Worm (Caenorhabditis elegans) whole organism, L2 larva: ENCODE results near the gene F21D12.2.

Experiments used
- C34F6.9 ChIP-seq: fragments of 150-350 bp; optimal IDR thresholded peaks from 2 replicates; lab custom pipeline; 2014; ENCODE audit warnings: missing biosample characterization, missing genetic modification characterization
- F13H6.1 ChIP-seq: sonication (generic microtip); optimal IDR thresholded peaks from 2 replicates; lab custom pipeline; 2016; ENCODE audit warnings: missing genetic modification characterization, missing compliant biosample characterization
- alr-1 ChIP-seq: fragments of 150-350 bp; optimal IDR thresholded peaks from 2 replicates; lab custom pipeline; 2014; ENCODE audit warnings: missing biosample characterization, missing genetic modification characterization
- aly-2 ChIP-seq: fragments of 150-350 bp; optimal IDR thresholded peaks from 2 replicates; lab custom pipeline; 2014; ENCODE audit warnings: missing biosample characterization, missing genetic modification characterization
- blmp-1 ChIP-seq: sonication (generic microtip); optimal IDR thresholded peaks from 2 replicates; lab custom pipeline; 2017; ENCODE audit warnings: missing genetic modification characterization, mild to moderate bottlenecking, missing compliant biosample characterization, antibody characterized with exemption, moderate library complexity; ENCODE audit not compliant: insufficient read depth
- ceh-16 ChIP-seq: fragments of 150-350 bp; optimal IDR thresholded peaks from 2 replicates; lab custom pipeline; 2014; ENCODE audit warnings: missing biosample characterization, missing genetic modification characterization
- ceh-82 ChIP-seq: fragments of 150-350 bp; optimal IDR thresholded peaks from 2 replicates; lab custom pipeline; 2014; ENCODE audit warnings: missing biosample characterization, missing genetic modification characterization
- dmd-4 ChIP-seq: sonication (generic microtip); optimal IDR thresholded peaks from 2 replicates; lab custom pipeline; 2017; ENCODE audit warnings: missing biosample characterization, missing genetic modification characterization
- egl-27 ChIP-seq: sonication (generic microtip); optimal IDR thresholded peaks from 3 replicates; lab custom pipeline; 2017; ENCODE audit warnings: missing biosample characterization, missing genetic modification reagents, missing genetic modification characterization
- elt-1 ChIP-seq: fragments of 150-350 bp; optimal IDR thresholded peaks from 2 replicates; lab custom pipeline; 2014; ENCODE audit warnings: missing biosample characterization, missing genetic modification characterization
- fos-1 ChIP-seq: fragments of 150-350 bp; optimal IDR thresholded peaks from 2 replicates; lab custom pipeline; 2014; ENCODE audit warnings: missing biosample characterization, missing genetic modification characterization
- gmeb-1 ChIP-seq: fragments of 150-350 bp; optimal IDR thresholded peaks from 2 replicates; lab custom pipeline; 2014; ENCODE audit warnings: missing biosample characterization, missing genetic modification characterization
- lin-13 ChIP-seq: fragments of 150-350 bp; optimal IDR thresholded peaks from 2 replicates; lab custom pipeline; 2014; ENCODE audit warnings: missing biosample characterization, missing genetic modification reagents, missing genetic modification characterization
- lin-39 ChIP-seq: fragments of 150-350 bp; optimal IDR thresholded peaks from 2 replicates; lab custom pipeline; 2014; ENCODE audit warnings: missing biosample characterization, missing genetic modification reagents, missing genetic modification characterization
- lsy-2 ChIP-seq, 2 experiments: fragments of 150-350 bp in 1 of 2; sonication (generic microtip) in 1 of 2; optimal IDR thresholded peaks; 2 replicates each; lab custom pipeline; 2014 to 2017; ENCODE audit warnings: missing biosample characterization in 2 of 2, missing genetic modification characterization in 2 of 2
- mab-5 ChIP-seq: fragments of 150-350 bp; optimal IDR thresholded peaks from 2 replicates; lab custom pipeline; 2014; ENCODE audit warnings: missing biosample characterization, missing genetic modification characterization
- mdl-1 ChIP-seq, 2 experiments: fragments of 150-350 bp in 1 of 2; sonication (generic microtip) in 1 of 2; optimal IDR thresholded peaks; 2 replicates each; lab custom pipeline; 2017; ENCODE audit warnings: missing biosample characterization in 2 of 2, missing genetic modification characterization in 2 of 2
- nhr-10 ChIP-seq: sonication (generic microtip); optimal IDR thresholded peaks from 2 replicates; lab custom pipeline; 2017; ENCODE audit warnings: missing biosample characterization, missing genetic modification characterization
- nhr-11 ChIP-seq: fragments of 150-350 bp; optimal IDR thresholded peaks from 2 replicates; lab custom pipeline; 2014; ENCODE audit warnings: missing biosample characterization, missing genetic modification characterization
- nhr-21 ChIP-seq: fragments of 150-350 bp; optimal IDR thresholded peaks from 2 replicates; lab custom pipeline; 2014; ENCODE audit warnings: missing biosample characterization, missing genetic modification characterization
- nhr-23 ChIP-seq: fragments of 150-350 bp; optimal IDR thresholded peaks from 2 replicates; lab custom pipeline; 2014; ENCODE audit warnings: missing biosample characterization, missing genetic modification reagents, missing genetic modification characterization
- nhr-25 ChIP-seq: fragments of 150-350 bp; sonication (generic microtip); optimal IDR thresholded peaks from 3 replicates; lab custom pipeline; 2014; ENCODE audit warnings: missing biosample characterization, missing genetic modification characterization
- nhr-6 ChIP-seq: fragments of 150-350 bp; optimal IDR thresholded peaks from 2 replicates; lab custom pipeline; 2014; ENCODE audit warnings: missing biosample characterization, missing genetic modification characterization
- nhr-77 ChIP-seq: fragments of 150-350 bp; optimal IDR thresholded peaks from 2 replicates; lab custom pipeline; 2014; ENCODE audit warnings: missing biosample characterization, missing genetic modification characterization
- peb-1 ChIP-seq: fragments of 150-350 bp; optimal IDR thresholded peaks from 2 replicates; lab custom pipeline; 2014; ENCODE audit warnings: missing biosample characterization, missing genetic modification characterization
- sem-4 ChIP-seq: fragments of 150-350 bp; optimal IDR thresholded peaks from 2 replicates; lab custom pipeline; 2014; ENCODE audit warnings: missing biosample characterization, missing genetic modification reagents, missing genetic modification characterization
- skn-1 ChIP-seq: sonication (generic microtip); optimal IDR thresholded peaks from 2 replicates; lab custom pipeline; 2017; ENCODE audit warnings: missing biosample characterization, missing genetic modification characterization
- sma-3 ChIP-seq: sonication (generic microtip); optimal IDR thresholded peaks from 2 replicates; lab custom pipeline; 2016; ENCODE audit warnings: missing genetic modification reagents, missing genetic modification characterization, missing compliant biosample characterization
- sma-9 ChIP-seq, 2 experiments: fragments of 150-350 bp in 1 of 2; sonication (generic microtip) in 1 of 2; optimal IDR thresholded peaks; 2 replicates each; lab custom pipeline; 2014 to 2016; ENCODE audit warnings: missing genetic modification characterization in 2 of 2, mild to moderate bottlenecking in 1 of 2, missing biosample characterization in 1 of 2, missing compliant biosample characterization in 1 of 2, missing genetic modification reagents in 1 of 2, moderate library complexity in 1 of 2
- snpc-4 ChIP-seq: fragments of 150-350 bp; optimal IDR thresholded peaks from 2 replicates; lab custom pipeline; 2014; ENCODE audit warnings: missing biosample characterization, missing genetic modification characterization
- unc-39 ChIP-seq: fragments of 150-350 bp; optimal IDR thresholded peaks from 2 replicates; lab custom pipeline; 2014; ENCODE audit warnings: missing biosample characterization, missing genetic modification characterization
- unc-55 ChIP-seq: fragments of 150-350 bp; sonication (generic microtip); optimal IDR thresholded peaks from 3 replicates; lab custom pipeline; 2014; ENCODE audit warnings: missing biosample characterization, missing genetic modification reagents, missing genetic modification characterization
- zag-1 ChIP-seq: fragments of 150-350 bp; optimal IDR thresholded peaks from 2 replicates; lab custom pipeline; 2014; ENCODE audit warnings: missing biosample characterization, missing genetic modification characterization
- ztf-1 ChIP-seq: fragments of 200-800 bp; sonication (Bioruptor generic); conservative IDR thresholded peaks from 2 replicates; pipeline ENCODE4 v1.3.6; 2022; ENCODE audit warnings: missing genetic modification characterization, missing compliant biosample characterization
- ztf-11 ChIP-seq: sonication (generic microtip); optimal IDR thresholded peaks from 2 replicates; lab custom pipeline; 2017; ENCODE audit warnings: missing biosample characterization, missing genetic modification characterization
- ztf-4 ChIP-seq: fragments of 150-350 bp; optimal IDR thresholded peaks from 2 replicates; lab custom pipeline; 2014; ENCODE audit warnings: missing biosample characterization, missing genetic modification characterization

Gene F21D12.2

ce11 chrII:7289923-7290476 is 27.6 kb upstream of the F21D12.2 start, which contains the start of gene C30G12.2:
C30G12.2 (plus strand) TSS chrII:7290426.
- no peak for TF ChIP-seq nhr-77 (tag; lab: Kevin White, UChicago)
- no peak for TF ChIP-seq zag-1 (tag; lab: Kevin White, UChicago)
- peak; percentile 79 for TF ChIP-seq fos-1
- TF ChIP-seq lsy-2 (tag; optimal IDR thresholded peaks at IDR 0.05; lab: Kevin White, UChicago) = no peak
- no peak for TF ChIP-seq ztf-1 (GFP tag; lab: Robert Waterston, UW)
- TF ChIP-seq aly-2 (tag; lab: Kevin White, UChicago) = no peak
- no peak for TF ChIP-seq C34F6.9 (tag; lab: Kevin White, UChicago)
- peak; percentile 41 for TF ChIP-seq sma-9 (GFP tag; optimal IDR thresholded peaks at IDR 0.05; lab: Kevin White, UChicago)
- TF ChIP-seq sma-9 (tag; optimal IDR thresholded peaks at IDR 0.05; lab: Kevin White, UChicago) = no peak
- no peak for TF ChIP-seq nhr-21 (tag; lab: Kevin White, UChicago)
- TF ChIP-seq egl-27 (tag; lab: Kevin White, UChicago) = no peak
- TF ChIP-seq alr-1 (tag; lab: Kevin White, UChicago) = no peak

ce11 chrII:7295917-7296316 is 21.7 kb upstream of the F21D12.2 start, which contains the start of gene C30G12.6:
C30G12.6 (minus strand) TSS chrII:7296017.
- no peak for TF ChIP-seq unc-55 (GFP tag; lab: Kevin White, UChicago)
- no peak for TF ChIP-seq skn-1 (tag; lab: Kevin White, UChicago)
- no peak for TF ChIP-seq gmeb-1 (tag; lab: Kevin White, UChicago)
- TF ChIP-seq nhr-6 (tag; lab: Kevin White, UChicago) = no peak
- no peak for TF ChIP-seq ceh-82 (tag; lab: Kevin White, UChicago)
- no peak for TF ChIP-seq blmp-1 (tag; lab: Kevin White, UChicago)
- TF ChIP-seq sma-3 (GFP tag; lab: Kevin White, UChicago) = no peak
- no peak for TF ChIP-seq snpc-4 (tag; lab: Kevin White, UChicago)
- TF ChIP-seq nhr-10 (tag; lab: Kevin White, UChicago) = no peak
- TF ChIP-seq ztf-1 (GFP tag; lab: Robert Waterston, UW) = no peak
- TF ChIP-seq ztf-11 (tag; lab: Kevin White, UChicago) = no peak
- TF ChIP-seq ztf-4 (tag; lab: Kevin White, UChicago) = no peak
- no peak for TF ChIP-seq lin-39 (tag; lab: Kevin White, UChicago)
- TF ChIP-seq elt-1 (tag; lab: Kevin White, UChicago) = no peak
- TF ChIP-seq dmd-4 (tag; lab: Kevin White, UChicago) = no peak
- no peak for TF ChIP-seq ceh-16
- TF ChIP-seq zag-1 (tag; lab: Kevin White, UChicago) = no peak
- no peak for TF ChIP-seq lin-13 (GFP tag; lab: Kevin White, UChicago)
- TF ChIP-seq nhr-11 = no peak
- TF ChIP-seq peb-1 (tag; lab: Kevin White, UChicago) = no peak

- no peak for TF ChIP-seq F13H6.1 (tag; lab: Kevin White, UChicago)
- no peak for TF ChIP-seq lin-39 (tag; lab: Kevin White, UChicago)
- no peak for TF ChIP-seq nhr-21 (tag; lab: Kevin White, UChicago)
- TF ChIP-seq zag-1 (tag; lab: Kevin White, UChicago) = no peak
- TF ChIP-seq nhr-6 (tag; lab: Kevin White, UChicago) = no peak
- no peak for TF ChIP-seq nhr-77 (tag; lab: Kevin White, UChicago)
Observed at ce11 chrII:7298197-7298682, 19.3 kb upstream of the F21D12.2 start, which contains the start of gene puf-8. puf-8 (minus strand) TSS chrII:7298247.

DNA sequence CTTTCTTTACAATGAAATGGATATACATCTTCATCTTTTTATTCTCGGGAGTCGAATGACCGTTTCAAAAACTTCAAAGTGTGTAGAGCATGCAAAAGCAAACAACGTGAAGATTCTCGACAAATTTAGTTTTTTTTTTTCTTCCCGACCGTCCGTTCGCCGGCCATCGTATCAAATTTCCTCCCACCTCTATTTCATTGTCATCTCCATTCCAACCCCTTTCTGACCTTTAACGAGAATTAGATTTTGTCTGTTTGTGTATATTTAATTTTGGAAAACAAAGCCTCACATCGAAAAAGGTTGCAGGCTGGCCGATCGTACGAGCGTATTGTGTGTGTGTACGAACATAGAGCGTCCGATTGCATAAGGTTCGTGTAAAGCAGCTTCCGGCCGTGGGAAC is 18.5 kb upstream of the F21D12.2 start, which contains the start of gene C30G12.1:
Gene C30G12.1, plus strand, starts transcription at position 301 of the 400 bp plus-strand sequence.
- TF ChIP-seq mdl-1 (tag; optimal IDR thresholded peaks at IDR 0.05; lab: Kevin White, UChicago) (no peak), unc-39 (no peak), mab-5 (tag; lab: Kevin White, UChicago) (no peak), nhr-10 (tag; lab: Kevin White, UChicago) (no peak), alr-1 (tag; lab: Kevin White, UChicago) (no peak), snpc-4 (tag; lab: Kevin White, UChicago) (no peak), egl-27 (tag; lab: Kevin White, UChicago) (no peak), nhr-23 (tag; lab: Kevin White, UChicago) (no peak), aly-2 (tag; lab: Kevin White, UChicago) (no peak), nhr-21 (tag; lab: Kevin White, UChicago) (no peak), nhr-11 (no peak), peb-1 (tag; lab: Kevin White, UChicago) (no peak), sem-4 (tag; lab: Kevin White, UChicago) (no peak), dmd-4 (tag; lab: Kevin White, UChicago) (no peak), nhr-25 (tag; lab: Kevin White, UChicago) (no peak)
